Worm (Caenorhabditis elegans): ENCODE results near the gene math-10.
"Not testable (repeated sequence)": the region's sequence is repeated elsewhere in the genome, so short reads cannot be mapped to it uniquely, and the experiment has no call there.

The math-10 gene

DNA sequence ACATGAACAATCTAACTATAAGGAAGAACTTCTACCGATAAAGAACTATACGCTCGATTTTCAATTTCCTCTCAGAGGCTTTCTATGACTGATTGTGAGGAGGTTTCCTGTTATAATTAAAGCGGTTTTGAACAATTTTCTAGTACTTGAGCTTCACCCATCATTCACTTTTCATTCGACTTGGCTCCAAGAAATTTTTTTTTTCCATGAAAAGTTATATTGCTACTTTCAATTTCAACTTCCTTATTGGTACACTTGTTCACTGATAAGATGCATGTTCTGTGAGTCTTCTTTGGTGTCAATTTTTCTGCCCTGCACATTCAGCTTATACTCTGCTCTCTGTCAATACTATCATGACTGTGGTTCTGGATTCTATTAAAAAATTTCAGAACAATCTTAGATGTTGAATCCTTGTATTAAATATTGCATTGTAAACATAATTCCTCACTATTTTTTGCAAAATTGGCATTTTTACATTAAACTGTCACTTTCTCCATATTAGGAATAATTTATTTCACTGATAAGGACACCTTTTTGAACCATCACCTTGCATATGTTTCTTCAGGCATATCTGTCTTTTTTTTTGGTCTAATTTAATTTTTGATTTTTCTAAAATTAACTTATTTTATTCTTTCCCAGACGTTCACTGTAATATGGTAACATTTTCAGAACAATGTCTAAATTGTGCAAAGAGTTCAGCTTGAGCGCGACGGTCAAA, at the start of gene math-10:
Gene math-10, plus strand, starts transcription at position 668 of the 718 bp plus-strand sequence.
- no peak for TF ChIP-seq unc-62 (GFP tag; optimal IDR thresholded peaks at IDR 0.05)

DNA sequence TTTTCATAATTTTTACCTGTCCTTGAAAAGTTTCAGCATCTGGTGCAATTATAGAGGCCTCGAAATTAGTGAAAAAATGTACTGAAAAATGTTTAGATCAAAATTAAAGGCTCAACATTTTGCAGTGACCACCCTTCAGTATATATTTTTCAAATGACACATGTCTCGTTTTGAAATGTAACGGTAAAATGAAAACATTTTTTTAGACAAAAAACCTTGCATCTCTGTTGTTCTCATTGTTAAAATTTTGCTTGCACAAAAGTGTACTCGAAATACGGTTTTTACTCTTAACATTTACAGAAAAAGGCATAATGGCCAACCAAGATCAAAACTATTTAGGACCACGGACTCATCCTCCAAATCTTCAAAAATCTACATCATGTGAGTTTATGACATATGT, 47.0 kb upstream of the math-10 start, which contains the start of gene math-41:
Gene math-41, plus strand, starts transcription at position 301 of the 400 bp plus-strand sequence.
- not testable (repeated sequence) for TF ChIP-seq unc-62 (GFP tag; optimal IDR thresholded peaks at IDR 0.05)

DNA sequence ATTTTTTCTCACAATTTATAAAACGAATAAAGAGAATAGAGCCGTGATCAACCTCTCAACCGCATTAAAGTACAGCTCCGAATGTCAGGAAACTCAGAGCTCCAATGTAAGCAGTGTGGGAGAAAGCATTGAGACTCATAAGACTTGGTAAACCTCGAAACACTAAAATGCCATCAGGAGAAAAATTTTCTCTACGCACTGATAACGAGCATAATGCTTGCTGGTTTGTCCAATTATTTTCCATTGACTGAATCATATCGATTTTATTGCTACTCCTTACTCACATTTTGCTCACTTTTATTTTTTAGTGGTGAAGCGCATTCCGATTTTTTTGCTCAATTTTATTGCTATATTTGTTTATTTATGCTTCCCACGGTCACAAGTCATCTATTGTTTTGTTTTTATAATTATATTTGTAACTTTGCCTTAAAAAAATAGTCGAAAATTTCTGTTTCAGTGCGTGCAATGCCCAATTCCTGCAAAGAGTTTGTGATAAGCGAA, 41.1 kb upstream of the math-10 start, which contains the start of gene math-40:
Gene math-40, plus strand, starts transcription at position 451 of the 501 bp plus-strand sequence.
- no peak for TF ChIP-seq unc-62 (GFP tag; optimal IDR thresholded peaks at IDR 0.05)

DNA sequence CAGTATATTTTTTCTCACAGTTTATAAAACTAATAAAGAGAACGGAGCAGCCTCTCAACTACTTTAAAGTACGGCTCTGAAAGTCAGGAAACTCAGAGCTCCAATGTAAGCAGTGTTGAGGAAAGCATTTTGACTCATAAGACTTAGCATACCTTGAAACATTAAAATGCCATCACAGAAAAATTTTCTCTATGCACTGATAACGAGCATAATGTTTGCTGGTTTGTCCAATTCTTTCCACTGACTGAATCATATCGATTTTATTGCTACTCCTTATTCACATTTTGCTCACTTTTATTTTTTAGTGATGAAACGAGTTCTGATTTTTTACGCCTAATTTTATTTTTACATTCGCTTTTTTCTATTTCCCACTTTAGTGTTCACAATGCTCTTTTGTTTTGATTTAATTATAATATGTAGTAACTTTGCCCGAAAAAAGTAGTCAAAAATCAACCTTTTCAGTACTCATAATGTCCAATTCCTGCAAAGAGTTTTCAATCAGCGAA, 39.4 kb upstream of the math-10 start, which contains the start of gene math-39:
Gene math-39, plus strand, starts transcription at position 456 of the 506 bp plus-strand sequence.
- no peak for TF ChIP-seq unc-62 (GFP tag; optimal IDR thresholded peaks at IDR 0.05)

DNA sequence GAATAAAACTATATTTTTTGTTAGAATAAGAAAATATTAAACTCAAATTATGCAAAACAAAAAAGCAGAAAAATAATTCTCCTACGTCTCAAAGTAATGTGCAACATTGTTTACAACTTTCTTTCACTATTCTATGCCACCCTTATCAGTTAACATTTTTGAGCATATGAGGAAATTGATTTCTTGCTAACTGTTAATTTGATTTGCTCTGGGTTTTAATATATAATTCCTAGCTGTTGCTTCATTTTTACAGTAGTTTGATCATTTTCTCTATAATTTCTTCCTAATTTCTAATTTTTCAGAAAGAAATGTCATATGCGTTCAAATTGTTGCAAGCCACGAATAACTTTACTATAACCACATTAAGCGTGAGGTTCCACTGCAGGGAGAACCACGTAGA, 35.1 kb upstream of the math-10 start, which contains the start of gene T08E11.1:
Gene T08E11.1, plus strand, starts transcription at position 301 of the 400 bp plus-strand sequence.
- TF ChIP-seq unc-62 (GFP tag; optimal IDR thresholded peaks at IDR 0.05): no peak

DNA sequence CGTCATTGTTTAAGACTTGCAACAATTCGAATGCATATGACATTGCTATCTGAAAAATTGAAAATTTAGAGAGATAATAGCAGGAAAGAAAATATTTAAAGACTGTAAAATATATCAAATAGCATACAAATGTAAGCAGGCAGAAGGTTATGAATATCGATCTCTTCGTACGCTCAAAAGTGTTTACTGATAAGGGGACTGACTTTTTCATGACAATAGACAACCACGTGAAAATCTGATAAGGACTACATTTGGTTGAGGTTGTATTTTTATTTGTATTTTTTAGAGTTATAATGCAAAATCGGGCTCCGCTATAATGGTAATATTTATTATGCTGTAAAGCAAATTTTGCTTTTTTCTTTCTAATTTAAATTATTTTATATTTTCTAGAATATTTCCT, 28.4 kb upstream of the math-10 start, which contains the start of the genes C52E2.5 and C52E2.4:
Gene C52E2.5, minus strand, starts transcription at position 43 of the 400 bp plus-strand sequence.
Gene C52E2.4, plus strand, starts transcription at position 252 of the 400 bp plus-strand sequence.
- no peak for TF ChIP-seq unc-62 (GFP tag; optimal IDR thresholded peaks at IDR 0.05)

DNA sequence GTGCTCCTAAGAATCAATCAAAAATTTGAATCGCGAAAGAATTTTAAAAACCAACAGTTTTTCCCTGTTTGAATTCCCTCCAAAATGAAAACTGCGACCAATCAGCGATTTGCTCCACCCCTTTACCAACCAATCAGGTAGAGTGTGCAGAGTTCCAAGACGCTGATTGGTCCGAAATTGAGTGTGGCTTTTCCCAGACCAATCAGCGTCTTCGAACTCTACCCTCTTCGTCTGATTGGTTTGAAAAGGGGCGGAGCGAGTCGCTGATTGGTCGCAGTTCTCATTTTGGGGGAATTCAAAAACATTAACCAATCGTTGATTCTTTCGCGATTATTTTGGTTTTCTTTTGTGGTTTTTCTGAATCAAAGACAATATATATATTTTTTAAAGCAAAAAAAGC, 26.8 kb upstream of the math-10 start:
- TF ChIP-seq unc-62 (GFP tag; optimal IDR thresholded peaks at IDR 0.05): no peak

DNA sequence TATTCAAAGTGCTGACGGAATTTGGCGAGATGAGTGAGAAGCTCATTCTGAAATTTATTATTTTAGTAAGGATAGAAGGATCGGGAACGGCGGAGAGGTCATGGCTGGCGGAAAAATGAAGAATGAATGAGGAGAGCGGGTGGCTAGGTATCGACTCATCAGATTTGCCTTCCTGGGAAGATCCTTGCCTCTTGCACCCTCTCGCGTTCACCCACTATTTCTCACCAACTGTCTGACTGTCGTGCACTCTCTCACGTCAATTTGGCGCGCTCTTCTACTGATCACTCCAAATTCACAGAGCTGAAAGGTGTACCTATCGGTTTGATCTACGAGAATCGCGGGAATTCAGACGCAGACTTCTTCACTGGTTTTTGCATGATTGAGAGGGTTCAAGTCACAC, 23.2 kb upstream of the math-10 start, which contains the start of gene fbxb-97:
Gene fbxb-97, minus strand, starts transcription at position 53 of the 400 bp plus-strand sequence.
- no peak for TF ChIP-seq unc-62 (GFP tag; optimal IDR thresholded peaks at IDR 0.05)

DNA sequence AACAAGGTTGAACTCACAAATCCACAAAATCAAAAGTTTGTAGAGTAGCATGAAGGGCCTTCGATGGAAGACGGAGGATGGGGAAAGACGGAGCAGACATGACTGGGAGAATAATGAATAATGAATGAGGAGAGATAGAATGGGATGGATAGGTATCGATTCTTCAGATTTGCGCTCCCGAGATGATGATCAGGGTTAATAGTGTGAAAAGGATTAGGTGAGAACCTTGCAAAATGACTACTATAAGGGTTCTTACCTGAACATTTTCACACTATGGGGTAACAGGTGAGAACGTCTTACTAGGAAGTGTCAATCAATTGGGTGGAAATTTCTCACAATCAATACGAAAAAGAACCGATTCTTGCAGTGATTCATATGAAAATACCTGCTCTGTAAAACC, 21.0 kb upstream of the math-10 start, which contains the start of gene fbxb-96:
Gene fbxb-96, minus strand, starts transcription at position 101 of the 400 bp plus-strand sequence.
- no peak for TF ChIP-seq unc-62 (GFP tag; optimal IDR thresholded peaks at IDR 0.05)

DNA sequence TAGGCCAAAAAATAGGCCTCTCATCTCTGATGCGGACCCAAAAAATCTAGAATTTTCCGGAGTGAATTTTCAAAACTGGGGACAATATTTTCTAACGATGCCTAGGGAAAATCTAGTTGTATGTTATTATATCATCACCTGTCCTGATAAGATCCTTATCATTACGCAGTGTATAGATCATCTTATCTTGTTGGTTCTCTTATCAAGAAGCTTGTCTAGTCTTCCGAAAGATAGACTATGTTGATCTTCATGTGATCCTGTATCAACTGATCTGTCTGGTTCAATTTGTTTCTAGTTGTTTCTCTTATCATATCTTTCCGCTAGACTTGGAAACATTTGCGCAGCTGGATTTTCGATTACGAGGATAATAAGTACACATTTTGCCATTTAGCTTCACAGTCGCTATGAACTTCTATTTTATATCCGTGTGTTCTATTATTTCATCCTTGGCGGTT, 20.5 kb upstream of the math-10 start, which contains the start of gene C52E2.3:
Gene C52E2.3, plus strand, starts transcription at position 405 of the 455 bp plus-strand sequence.
- no peak for TF ChIP-seq unc-62 (GFP tag; optimal IDR thresholded peaks at IDR 0.05)

DNA sequence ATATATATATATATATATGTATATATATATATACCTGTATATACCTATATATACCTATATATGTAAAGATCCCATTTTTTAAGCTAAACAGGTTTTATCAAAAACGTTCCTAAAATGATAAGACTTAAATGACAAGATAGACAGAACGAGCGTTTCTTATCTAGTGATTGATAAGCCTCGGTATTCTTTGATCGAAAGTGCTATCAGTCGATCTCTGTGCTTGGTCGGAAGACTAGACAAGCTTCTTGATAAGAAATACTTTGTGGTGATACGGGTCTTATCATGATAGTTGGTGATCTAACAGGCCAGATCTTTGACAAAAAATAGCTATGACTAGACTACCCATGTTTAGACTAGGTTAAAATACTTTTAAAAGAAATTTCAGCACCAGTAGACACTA, 19.6 kb upstream of the math-10 start:
- TF ChIP-seq unc-62 (GFP tag; optimal IDR thresholded peaks at IDR 0.05): no peak

DNA sequence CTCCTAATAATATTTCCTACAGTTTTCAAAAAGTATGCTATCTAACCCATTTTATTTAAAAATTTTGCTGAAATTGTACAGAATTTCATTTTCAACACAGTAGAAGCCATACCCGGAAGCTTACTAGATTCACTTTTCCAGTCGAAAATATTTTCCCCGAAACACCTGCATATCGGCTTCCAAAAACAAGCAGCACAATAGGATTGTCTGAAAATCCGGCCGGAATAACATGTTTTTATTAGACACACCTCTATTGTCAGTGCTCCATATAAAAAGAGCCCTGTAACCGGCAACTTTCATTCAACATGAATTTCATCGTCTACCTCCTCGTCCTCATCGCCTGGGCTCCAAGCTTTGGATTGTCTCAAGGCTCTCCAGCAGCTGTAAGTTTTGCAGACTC, 18.8 kb upstream of the math-10 start, which contains the start of gene C52E2.2:
Gene C52E2.2, plus strand, starts transcription at position 301 of the 400 bp plus-strand sequence.
- no peak for TF ChIP-seq unc-62 (GFP tag; optimal IDR thresholded peaks at IDR 0.05)

DNA sequence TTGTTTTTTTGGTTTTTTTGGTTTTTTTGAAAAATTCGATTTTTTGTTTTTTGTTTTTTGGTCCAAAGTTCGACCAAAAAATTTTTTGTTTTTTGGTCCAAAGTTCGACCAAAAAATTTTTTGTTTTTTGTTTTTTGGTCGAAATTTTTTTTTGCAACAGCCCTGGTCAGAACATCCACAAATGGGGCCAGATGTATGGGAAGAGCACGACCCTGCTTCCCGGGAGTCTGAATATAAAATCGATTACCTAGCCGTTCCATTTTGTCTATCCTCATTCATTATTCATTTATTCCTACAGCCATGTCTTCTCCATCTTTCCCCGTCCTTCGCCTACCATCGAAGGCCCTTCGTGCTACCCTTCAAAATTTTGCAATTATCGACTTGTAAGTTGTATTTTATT, 17.2 kb upstream of the math-10 start, which contains the start of gene fbxb-95:
Gene fbxb-95, plus strand, starts transcription at position 301 of the 400 bp plus-strand sequence.
- not testable (repeated sequence) for TF ChIP-seq unc-62 (GFP tag; optimal IDR thresholded peaks at IDR 0.05)

DNA sequence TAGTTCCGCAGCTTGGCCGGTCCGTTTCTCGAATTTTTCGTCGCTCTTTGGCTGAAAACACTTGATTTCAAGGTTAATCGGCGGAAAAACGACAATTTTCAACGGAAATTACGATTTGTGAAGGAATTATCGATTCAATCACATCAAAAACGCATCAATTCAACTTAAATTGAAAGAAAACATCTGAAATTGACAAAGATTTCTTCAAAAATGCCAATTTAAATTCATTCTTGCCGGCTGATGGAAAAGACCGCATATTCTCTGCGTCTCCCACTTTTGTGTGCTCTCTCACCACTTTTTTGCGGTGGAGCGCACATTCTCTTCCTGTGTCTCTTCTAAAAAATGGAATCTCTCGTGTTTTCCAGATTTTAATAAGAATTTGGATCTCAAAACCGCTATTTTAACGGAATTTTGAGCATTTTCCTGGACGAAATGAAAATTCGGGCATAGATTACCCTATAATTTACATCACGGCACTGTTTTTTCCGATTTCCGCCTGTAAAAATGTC, 10.0 kb upstream of the math-10 start, which contains the start of gene C16C4.18:
Gene C16C4.18, minus strand, starts transcription at position 51 of the 509 bp plus-strand sequence.
- TF ChIP-seq unc-62 (GFP tag; optimal IDR thresholded peaks at IDR 0.05): not testable (repeated sequence)

DNA sequence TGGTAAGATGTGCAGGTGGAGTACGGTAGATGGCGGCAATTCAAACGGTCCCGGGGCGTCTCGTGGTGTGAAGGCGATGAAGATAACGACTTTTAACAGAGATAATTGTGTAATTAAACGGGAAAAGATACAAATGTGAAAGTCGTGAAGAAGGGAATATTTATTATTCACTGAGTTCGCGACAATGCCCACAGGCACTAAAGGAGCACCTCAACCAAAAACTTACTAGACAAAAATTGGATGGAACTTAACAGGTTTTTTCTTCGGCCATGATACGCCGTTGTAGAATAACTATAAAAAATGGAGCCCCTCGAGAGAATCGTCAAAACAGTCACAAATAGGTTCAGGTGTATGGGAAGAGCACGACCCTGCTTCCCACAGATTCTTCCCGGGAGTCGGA, 9.0 kb upstream of the math-10 start, which contains the start of gene fbxb-98:
Gene fbxb-98, plus strand, starts transcription at position 301 of the 400 bp plus-strand sequence.
- TF ChIP-seq unc-62 (GFP tag; optimal IDR thresholded peaks at IDR 0.05): not testable (repeated sequence)

DNA sequence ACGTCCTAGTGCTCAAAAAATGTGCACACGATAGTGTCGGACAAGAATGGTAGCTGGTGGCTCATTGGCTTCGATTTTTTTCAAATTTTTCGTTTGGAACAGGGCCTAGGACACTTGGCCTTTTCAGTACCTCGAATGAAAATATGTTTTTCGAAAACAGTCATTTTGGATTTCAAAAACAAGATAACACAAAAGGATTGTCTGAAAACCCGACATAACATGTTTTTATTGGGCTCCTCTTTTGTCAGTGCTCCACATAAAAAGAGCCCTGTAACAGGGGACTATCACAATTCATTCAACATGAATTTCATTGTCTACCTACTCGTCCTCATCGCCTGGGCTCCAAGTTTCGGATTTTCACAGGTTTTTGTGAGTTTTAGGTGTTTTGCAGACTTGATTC, 7.1 kb upstream of the math-10 start, which contains the start of gene C16C4.17:
Gene C16C4.17, plus strand, starts transcription at position 301 of the 400 bp plus-strand sequence.
- no peak for TF ChIP-seq unc-62 (GFP tag; optimal IDR thresholded peaks at IDR 0.05)
